Worm (Caenorhabditis elegans): ENCODE data around the gene clec-125.
"Not testable (repeated sequence)": the region's sequence is repeated elsewhere in the genome, so short reads cannot be mapped to it uniquely, and the experiment has no call there.

ce11 chrII:3567576-3567975, 51.8 kb downstream of the clec-125 start:
- peak; percentile 14 for TF ChIP-seq nhr-80 (tag; optimal IDR thresholded peaks at IDR 0.05)
- peak; percentile 56 for TF ChIP-seq F33H1.4 (GFP tag; IDR thresholded peaks at IDR 0.05)
- TF ChIP-seq lin-26 (GFP tag; IDR thresholded peaks at IDR 0.05), result peak; percentile 97
- not testable (repeated sequence) for TF ChIP-seq unc-62 (GFP tag; optimal IDR thresholded peaks at IDR 0.05)
- TF ChIP-seq ztf-28 (GFP tag; IDR thresholded peaks at IDR 0.05), result peak; percentile 65; the same call in 1 of the 2 replicates
